Worm (Caenorhabditis elegans): ENCODE data around the gene T16H12.13.

The T16H12.13 gene

ce11 chrIII:10085103-10085502 is at the start of gene T16H12.13:
TSS of gene T16H12.13 (plus strand) at chrIII:10085403.
- TF ChIP-seq lin-38 (GFP tag; IDR thresholded peaks at IDR 0.05) (no peak), hmg-1.1 (GFP tag; IDR thresholded peaks at IDR 0.05) (no peak), madf-5 (GFP tag; IDR thresholded peaks at IDR 0.05) (no peak), daf-12 (tag; optimal IDR thresholded peaks at IDR 0.05) (no peak), daf-8 (GFP tag; IDR thresholded peaks at IDR 0.05) (no peak), dmd-8 (GFP tag; IDR thresholded peaks at IDR 0.05) (no peak), rbr-2 (tag; optimal IDR thresholded peaks at IDR 0.05) (no peak), fkh-10 (GFP tag; optimal IDR thresholded peaks at IDR 0.05) (no peak), lim-7 (GFP tag; IDR thresholded peaks at IDR 0.05) (no peak), mep-1 (tag; optimal IDR thresholded peaks at IDR 0.05) (no peak), aly-2 (tag; optimal IDR thresholded peaks at IDR 0.05) (no peak), mes-2 (tag; optimal IDR thresholded peaks at IDR 0.05; ENCODE audit: poor library complexity, severe bottlenecking) (no peak), tag-97 (GFP tag; IDR thresholded peaks at IDR 0.05) (no peak)

- peak; percentile 63 for TF ChIP-seq nhr-11 (tag; optimal IDR thresholded peaks at IDR 0.05)
- no peak for TF ChIP-seq unc-39 (tag; optimal IDR thresholded peaks at IDR 0.05)
These were observed 49.4 kb upstream of the T16H12.13 start, which contains the start of gene xbx-3 for ce11 chrIII:10035783-10036182. TSS of gene xbx-3 (plus strand) at chrIII:10035945.

ce11 chrIII:10037150-10037549 is 48.1 kb upstream of the T16H12.13 start, which contains the start of gene M04D8.7:
TSS of gene M04D8.7 (plus strand) at chrIII:10037450.
- TF ChIP-seq hlh-11 (tag; optimal IDR thresholded peaks at IDR 0.05) = no peak
- TF ChIP-seq unc-62 (GFP tag; optimal IDR thresholded peaks at IDR 0.05 in 1 of 2) = peak in 1 of 2 experiments; percentile 41
- no peak for TF ChIP-seq unc-62 (tag; optimal IDR thresholded peaks at IDR 0.05)
- TF ChIP-seq mxl-3 (GFP tag; optimal IDR thresholded peaks at IDR 0.05) = no peak
- no peak for TF ChIP-seq ceh-62 (tag; optimal IDR thresholded peaks at IDR 0.05)
- no peak for TF ChIP-seq egl-43 (GFP tag; IDR thresholded peaks at IDR 0.05)
- TF ChIP-seq mep-1 (tag; optimal IDR thresholded peaks at IDR 0.05) = no peak

- TF ChIP-seq mdt-29 (GFP tag; IDR thresholded peaks at IDR 0.05) = no peak
- TF ChIP-seq skn-1 (tag; optimal IDR thresholded peaks at IDR 0.05) = no peak
- TF ChIP-seq madf-9 (GFP tag; conservative IDR thresholded peaks at IDR 0.05) = no peak
- no peak for TF ChIP-seq mep-1 (tag; optimal IDR thresholded peaks at IDR 0.05)
- TF ChIP-seq aha-1 (tag) = no peak
- TF ChIP-seq attf-4 (tag; optimal IDR thresholded peaks at IDR 0.05) = no peak
- TF ChIP-seq aly-2 (tag; optimal IDR thresholded peaks at IDR 0.05) = no peak
- no peak for TF ChIP-seq ztf-11 (tag; optimal IDR thresholded peaks at IDR 0.05)
- no peak for TF ChIP-seq F26F4.8 (GFP tag; conservative IDR thresholded peaks at IDR 0.05)
- no peak for TF ChIP-seq sdz-12 (GFP tag; optimal IDR thresholded peaks at IDR 0.05)
- TF ChIP-seq ceh-62 (tag; optimal IDR thresholded peaks at IDR 0.05) = no peak
- TF ChIP-seq spr-1 (tag; optimal IDR thresholded peaks at IDR 0.05) = no peak
- TF ChIP-seq mxl-3 (GFP tag; optimal IDR thresholded peaks at IDR 0.05) = no peak
- TF ChIP-seq lin-13 (GFP tag; optimal IDR thresholded peaks at IDR 0.05) = no peak
These were observed 45.2 kb upstream of the T16H12.13 start, which contains the start of gene T16G12.7 for ce11 chrIII:10040013-10040412. TSS of gene T16G12.7 (minus strand) at chrIII:10040113.

- TF ChIP-seq tra-1 (GFP tag; IDR thresholded peaks at IDR 0.05) (peak; percentile 39; the same call in 1 of the 2 replicates), unc-62 (GFP tag; optimal IDR thresholded peaks at IDR 0.05 in 1 of 2) (no peak), unc-62 (tag; optimal IDR thresholded peaks at IDR 0.05) (no peak), unc-39 (tag; optimal IDR thresholded peaks at IDR 0.05) (no peak), nhr-28 (tag; optimal IDR thresholded peaks at IDR 0.05) (peak; percentile 64), pqm-1 (tag; optimal IDR thresholded peaks at IDR 0.05) (peak; percentile 68), nhr-11 (tag; optimal IDR thresholded peaks at IDR 0.05) (no peak), snpc-1.2 (GFP tag; IDR thresholded peaks at IDR 0.05) (no peak), ceh-32 (tag; optimal IDR thresholded peaks at IDR 0.05; ENCODE audit: poor library complexity) (no peak), Y5F2A.4 (GFP tag; optimal IDR thresholded peaks at IDR 0.05) (no peak), dmd-6 (GFP tag; IDR thresholded peaks at IDR 0.05) (peak; percentile 70), ceh-82 (tag; optimal IDR thresholded peaks at IDR 0.05) (no peak), hlh-11 (tag; optimal IDR thresholded peaks at IDR 0.05) (peak; percentile 42), mes-2 (tag; optimal IDR thresholded peaks at IDR 0.05; ENCODE audit: poor library complexity, severe bottlenecking) (no peak), arid-1 (GFP tag; conservative IDR thresholded peaks at IDR 0.05) (no peak)
These were observed 35.5 kb upstream of the T16H12.13 start, which contains the start of gene T16G12.1 for ce11 chrIII:10049682-10050081. TSS of gene T16G12.1 (minus strand) at chrIII:10049857.
